Fruit fly (Drosophila melanogaster): ENCODE data around the gene Spn.
A peak's percentile ranks its signal among the peaks of the same experiment; 100 is the strongest.

Gene Spn

DNA sequence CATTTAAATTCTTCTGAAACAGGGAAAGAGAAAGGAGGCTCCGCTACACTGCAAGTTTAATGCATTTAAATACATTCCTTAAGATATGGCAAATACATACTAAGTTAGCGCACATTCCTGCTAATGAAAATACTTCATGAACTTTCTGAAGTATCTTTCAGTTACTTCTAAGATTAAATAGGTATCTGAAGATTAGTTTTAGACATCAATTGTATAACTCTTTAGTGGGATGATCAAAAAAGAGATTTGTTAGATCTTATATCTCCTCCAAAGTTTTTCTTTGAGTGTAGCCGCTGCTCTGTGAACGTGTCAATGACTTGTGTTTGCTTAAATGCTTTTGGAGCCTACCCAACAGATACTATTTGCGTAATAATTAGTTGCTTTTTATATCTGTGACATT lies 21.1 kb upstream of the Spn start (continued):
- peak; percentile 30 for TF ChIP-seq CG3281 (GFP tag; optimal IDR thresholded peaks at IDR 0.05)
- TF ChIP-seq CG2120 (GFP tag; optimal IDR thresholded peaks at IDR 0.05): no peak
- no peak for TF ChIP-seq BtbVII (GFP tag; optimal IDR thresholded peaks at IDR 0.05)
- no peak for TF ChIP-seq slou (GFP tag; optimal IDR thresholded peaks at IDR 0.05)
- TF ChIP-seq exex (tag; optimal IDR thresholded peaks at IDR 0.05): no peak
- TF ChIP-seq CG17568 (GFP tag; optimal IDR thresholded peaks at IDR 0.05): no peak
- TF ChIP-seq bab2 (GFP tag; optimal IDR thresholded peaks at IDR 0.05): peak; percentile 34
- TF ChIP-seq Hmx (GFP tag; optimal IDR thresholded peaks at IDR 0.05): no peak
- no peak for TF ChIP-seq Dip3 (GFP tag; optimal IDR thresholded peaks at IDR 0.05)
- TF ChIP-seq phol (tag; optimal IDR thresholded peaks at IDR 0.05): peak; percentile 30
- TF ChIP-seq unc-4 (GFP tag; IDR thresholded peaks at IDR 0.05; ENCODE audit: partially characterized antibody): no peak
- TF ChIP-seq sc (optimal IDR thresholded peaks at IDR 0.05): no peak
- TF ChIP-seq sc (GFP tag; optimal IDR thresholded peaks at IDR 0.05): no peak
- no peak for TF ChIP-seq CG18764 (GFP tag; optimal IDR thresholded peaks at IDR 0.05)
- TF ChIP-seq Dip2 (GFP tag; IDR thresholded peaks at IDR 0.05): no peak
- TF ChIP-seq dpn (GFP tag; optimal IDR thresholded peaks at IDR 0.05): no peak
- no peak for TF ChIP-seq sob (GFP tag; IDR thresholded peaks at IDR 0.05)
- no peak for TF ChIP-seq jing (GFP tag; optimal IDR thresholded peaks at IDR 0.05)
- no peak for TF ChIP-seq btn (GFP tag; optimal IDR thresholded peaks at IDR 0.05)
- TF ChIP-seq Med (GFP tag): peak; percentile 81
- TF ChIP-seq zfh2 (GFP tag; optimal IDR thresholded peaks at IDR 0.05): no peak
- TF ChIP-seq Optix (GFP tag; IDR thresholded peaks at IDR 0.05): no peak
- peak; percentile 15 for TF ChIP-seq grau (tag; optimal IDR thresholded peaks at IDR 0.05)
- no peak for TF ChIP-seq CG17802 (tag; optimal IDR thresholded peaks at IDR 0.05)
- no peak for TF ChIP-seq ac (GFP tag; optimal IDR thresholded peaks at IDR 0.05)
- TF ChIP-seq Drgx (GFP tag; IDR thresholded peaks at IDR 0.05): peak; percentile 56
- TF ChIP-seq zen (tag; optimal IDR thresholded peaks at IDR 0.05): no peak
- no peak for TF ChIP-seq fru (optimal IDR thresholded peaks at IDR 0.05)
- peak; percentile 63 for TF ChIP-seq CG2678 (tag; optimal IDR thresholded peaks at IDR 0.05)
- TF ChIP-seq D (optimal IDR thresholded peaks at IDR 0.05): no peak
- TF ChIP-seq D (GFP tag; optimal IDR thresholded peaks at IDR 0.05): no peak
- TF ChIP-seq CG8281 (tag; optimal IDR thresholded peaks at IDR 0.05): peak; percentile 1
- TF ChIP-seq cato (GFP tag; optimal IDR thresholded peaks at IDR 0.05; ENCODE audit: borderline replicate concordance): no peak
- TF ChIP-seq Taf1 (GFP tag; IDR thresholded peaks at IDR 0.05): no peak
- TF ChIP-seq CG2889 (GFP tag; IDR thresholded peaks at IDR 0.05): no peak
- no peak for TF ChIP-seq tx (GFP tag; optimal IDR thresholded peaks at IDR 0.05)
- no peak for TF ChIP-seq tgo (GFP tag; IDR thresholded peaks at IDR 0.05)
- 0 out of 2 replicates have a peak, but pooled peaks have one; percentile 28 for TF ChIP-seq CG14014 (GFP tag; IDR thresholded peaks at IDR 0.05)
- TF ChIP-seq row (GFP tag; IDR thresholded peaks at IDR 0.05): peak; percentile 46; the same call in 2 of the 3 replicates
- no peak for TF ChIP-seq dan (GFP tag; IDR thresholded peaks at IDR 0.05)
- no peak for TF ChIP-seq CG16813 (GFP tag; IDR thresholded peaks at IDR 0.05; ENCODE audit: partially characterized antibody)
- peak; percentile 4 for TF ChIP-seq CG10147 (GFP tag; optimal IDR thresholded peaks at IDR 0.05)
- TF ChIP-seq CG13123 (GFP tag; optimal IDR thresholded peaks at IDR 0.05): no peak
- TF ChIP-seq CG3838 (GFP tag; optimal IDR thresholded peaks at IDR 0.05): no peak
- no peak for TF ChIP-seq ro (GFP tag; IDR thresholded peaks at IDR 0.05)
- TF ChIP-seq dmrt11E (tag; optimal IDR thresholded peaks at IDR 0.05): no peak
- TF ChIP-seq Fer1 (GFP tag; optimal IDR thresholded peaks at IDR 0.05): peak; percentile 27
- no peak for TF ChIP-seq NfI (GFP tag; optimal IDR thresholded peaks at IDR 0.05)
